Fruit fly (Drosophila melanogaster): Measurements from ENCODE around the gene dally.
A peak's percentile ranks its signal among the peaks of the same experiment; 100 is the strongest.

Gene dally

DNA sequence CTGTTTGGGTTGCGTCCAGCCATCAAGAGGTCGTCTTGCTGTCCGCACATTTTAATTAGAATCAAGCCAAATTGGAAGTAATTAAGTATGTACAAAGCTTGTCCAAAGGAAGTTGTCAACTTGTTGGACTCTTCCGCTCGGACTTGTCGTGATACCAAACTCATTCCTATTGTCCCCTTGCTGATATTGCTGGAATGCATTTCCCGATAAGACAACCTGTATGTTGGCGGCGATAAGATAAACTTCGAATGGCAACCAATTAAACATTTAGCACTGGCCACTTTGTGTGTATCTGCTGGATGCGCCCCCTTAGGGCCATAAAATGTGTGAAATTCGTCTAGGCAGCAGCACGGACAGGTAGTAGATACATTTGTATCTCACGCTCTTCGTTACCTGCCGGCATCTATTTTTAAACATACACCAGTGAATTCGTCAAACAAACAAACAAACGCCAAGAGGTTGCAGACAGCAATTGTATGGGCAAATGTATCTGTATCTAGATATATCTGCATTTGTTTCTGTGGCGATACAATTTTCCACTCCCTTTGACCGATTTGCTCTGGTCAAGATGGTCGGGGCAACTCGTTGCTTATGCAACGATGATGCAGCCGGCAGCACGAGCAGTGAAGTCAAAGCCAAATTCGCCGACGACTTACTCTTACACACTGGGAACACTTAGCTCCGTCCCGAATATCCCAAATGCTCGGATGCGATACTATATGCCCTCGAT is 5.6 kb downstream of the dally start:
- no peak for TF ChIP-seq CG33017 (tag; optimal IDR thresholded peaks at IDR 0.05)
- TF ChIP-seq kay (GFP tag; ENCODE audit: borderline replicate concordance), result no peak
- no peak for TF ChIP-seq Crg-1 (GFP tag; optimal IDR thresholded peaks at IDR 0.05)
- no peak for TF ChIP-seq CG11617 (GFP tag; optimal IDR thresholded peaks at IDR 0.05)
- TF ChIP-seq CG7101 (tag; optimal IDR thresholded peaks at IDR 0.05), result no peak
- no peak for TF ChIP-seq CG1620 (GFP tag; optimal IDR thresholded peaks at IDR 0.05)
- TF ChIP-seq Hr96 (GFP tag; optimal IDR thresholded peaks at IDR 0.05), result no peak
- TF ChIP-seq ovo (GFP tag; optimal IDR thresholded peaks at IDR 0.05), result no peak
- no peak for TF ChIP-seq tj (GFP tag; optimal IDR thresholded peaks at IDR 0.05)
- no peak for TF ChIP-seq CG5204 (GFP tag; optimal IDR thresholded peaks at IDR 0.05)
- no peak for TF ChIP-seq cic (GFP tag; optimal IDR thresholded peaks at IDR 0.05)
- no peak for TF ChIP-seq Clk (GFP tag; optimal IDR thresholded peaks at IDR 0.05)
- no peak for TF ChIP-seq pad (GFP tag; optimal IDR thresholded peaks at IDR 0.05)
- no peak for TF ChIP-seq bab1 (GFP tag; optimal IDR thresholded peaks at IDR 0.05)
- no peak for TF ChIP-seq toe (GFP tag; optimal IDR thresholded peaks at IDR 0.05)
- no peak for TF ChIP-seq cnc (optimal IDR thresholded peaks at IDR 0.05)

DNA sequence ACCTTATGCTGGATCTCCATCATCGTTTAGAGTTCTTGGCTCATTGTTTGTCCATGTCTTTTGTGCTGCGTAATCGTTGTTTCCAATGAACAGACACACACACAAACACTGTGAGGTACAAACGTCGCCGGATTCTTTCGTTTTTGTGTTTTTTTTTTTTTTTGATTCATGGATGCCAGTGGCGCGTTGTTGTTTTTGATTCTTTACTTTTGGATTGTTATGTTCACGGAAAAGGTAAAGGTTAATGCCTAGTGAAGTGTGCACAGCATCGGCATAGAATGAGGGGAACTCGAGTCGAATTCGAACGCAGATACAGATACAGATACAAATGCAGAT is 6.1 kb downstream of the dally start:
- TF ChIP-seq CG1620 (GFP tag; optimal IDR thresholded peaks at IDR 0.05), result no peak
- TF ChIP-seq cnc (optimal IDR thresholded peaks at IDR 0.05), result no peak
- TF ChIP-seq toe (GFP tag; optimal IDR thresholded peaks at IDR 0.05), result no peak
- no peak for TF ChIP-seq pad (GFP tag; optimal IDR thresholded peaks at IDR 0.05)
- no peak for TF ChIP-seq CG14711 (tag; optimal IDR thresholded peaks at IDR 0.05)
- no peak for TF ChIP-seq CG5204 (GFP tag; optimal IDR thresholded peaks at IDR 0.05)
- no peak for TF ChIP-seq Hr96 (GFP tag; optimal IDR thresholded peaks at IDR 0.05)
- TF ChIP-seq CG7101 (tag; optimal IDR thresholded peaks at IDR 0.05), result no peak
- no peak for TF ChIP-seq Mnt (GFP tag; optimal IDR thresholded peaks at IDR 0.05)
- TF ChIP-seq CG33017 (tag; optimal IDR thresholded peaks at IDR 0.05), result no peak
- TF ChIP-seq ovo (GFP tag; optimal IDR thresholded peaks at IDR 0.05), result no peak
- TF ChIP-seq Clk (GFP tag; optimal IDR thresholded peaks at IDR 0.05), result no peak
- no peak for TF ChIP-seq kay (GFP tag; ENCODE audit: borderline replicate concordance)
- TF ChIP-seq CG11617 (GFP tag; optimal IDR thresholded peaks at IDR 0.05), result no peak

DNA sequence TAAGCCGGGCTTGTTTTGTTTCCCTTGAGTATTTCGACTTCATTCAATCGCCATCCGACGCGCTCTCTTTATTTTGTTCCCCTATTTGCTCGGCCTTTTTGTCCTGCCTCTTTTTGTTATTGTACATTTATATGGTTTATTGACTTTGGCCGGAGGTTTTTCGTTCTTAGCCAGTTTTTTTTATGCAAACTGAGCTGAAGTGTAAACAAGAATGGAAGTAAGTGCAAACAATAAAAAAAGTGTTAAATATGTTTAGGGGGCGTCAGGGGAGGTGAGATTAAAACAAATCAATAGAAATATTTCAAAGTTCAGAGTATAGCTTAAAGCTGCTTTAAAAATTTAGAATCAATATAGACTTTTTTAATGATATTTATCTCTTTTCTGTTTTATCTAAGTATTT is 7.2 kb downstream of the dally start:
- TF ChIP-seq Hr96 (GFP tag; optimal IDR thresholded peaks at IDR 0.05), result no peak
- TF ChIP-seq toe (GFP tag; optimal IDR thresholded peaks at IDR 0.05), result no peak
- no peak for TF ChIP-seq tj (GFP tag; optimal IDR thresholded peaks at IDR 0.05)
- no peak for TF ChIP-seq Clk (GFP tag; optimal IDR thresholded peaks at IDR 0.05)
- no peak for TF ChIP-seq CG7101 (tag; optimal IDR thresholded peaks at IDR 0.05)
- TF ChIP-seq Mnt (GFP tag; optimal IDR thresholded peaks at IDR 0.05), result no peak
- TF ChIP-seq bab1 (GFP tag; optimal IDR thresholded peaks at IDR 0.05), result no peak
- no peak for TF ChIP-seq CG12768 (GFP tag; optimal IDR thresholded peaks at IDR 0.05)
- TF ChIP-seq ovo (GFP tag; optimal IDR thresholded peaks at IDR 0.05), result no peak
- no peak for TF ChIP-seq pad (GFP tag; optimal IDR thresholded peaks at IDR 0.05)
- TF ChIP-seq CG11617 (GFP tag; optimal IDR thresholded peaks at IDR 0.05), result no peak
- no peak for TF ChIP-seq CG33017 (tag; optimal IDR thresholded peaks at IDR 0.05)
- TF ChIP-seq CG1620 (GFP tag; optimal IDR thresholded peaks at IDR 0.05), result no peak
- TF ChIP-seq CG7045 (GFP tag; optimal IDR thresholded peaks at IDR 0.05), result no peak
- no peak for TF ChIP-seq kay (GFP tag; ENCODE audit: borderline replicate concordance)
- TF ChIP-seq cic (GFP tag; optimal IDR thresholded peaks at IDR 0.05), result no peak

DNA sequence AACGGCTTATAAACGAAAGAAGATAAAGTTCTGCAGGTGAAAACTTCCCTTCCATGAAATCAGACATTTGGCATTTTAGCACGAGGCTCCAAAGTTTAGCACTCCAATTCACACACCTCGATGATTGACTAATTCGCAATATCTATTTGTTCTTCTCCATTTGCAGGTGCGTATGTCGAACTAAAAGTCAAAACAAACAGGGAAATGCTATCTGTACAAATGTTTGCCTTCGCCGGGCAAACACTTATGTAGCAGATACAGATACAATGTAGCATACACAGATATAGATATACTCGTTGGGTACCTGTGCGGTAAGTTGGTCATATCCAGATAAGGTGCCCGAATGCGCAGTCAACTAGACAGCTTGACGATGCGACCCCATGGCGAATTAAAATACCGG is 7.6 kb downstream of the dally start:
- TF ChIP-seq CG7045 (GFP tag; optimal IDR thresholded peaks at IDR 0.05) (no peak), pad (GFP tag; optimal IDR thresholded peaks at IDR 0.05) (no peak), bab1 (GFP tag; optimal IDR thresholded peaks at IDR 0.05) (no peak), CG5204 (GFP tag; optimal IDR thresholded peaks at IDR 0.05) (no peak), CG1620 (GFP tag; optimal IDR thresholded peaks at IDR 0.05) (no peak)

DNA sequence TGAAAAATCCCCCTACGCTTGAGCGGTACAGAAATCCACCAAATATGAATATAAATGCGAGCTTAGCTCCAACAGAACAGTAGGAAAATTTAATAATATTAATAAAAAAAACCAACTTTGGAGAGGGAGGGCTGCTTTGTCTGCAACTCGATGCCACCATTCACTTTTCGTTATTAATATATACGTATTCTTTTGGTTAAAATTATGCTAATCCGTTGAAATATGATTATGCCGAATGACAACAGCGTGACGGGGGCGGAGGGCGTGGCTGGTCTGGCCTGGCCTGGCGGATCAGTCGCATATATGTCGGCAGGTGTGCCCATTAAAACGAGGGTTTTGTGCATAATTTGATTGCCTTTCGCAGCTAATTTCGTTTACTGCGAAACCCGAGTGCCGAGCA is 8.1 kb downstream of the dally start:
- TF ChIP-seq tj (GFP tag; optimal IDR thresholded peaks at IDR 0.05), result peak; percentile 89
- no peak for TF ChIP-seq CG11617 (GFP tag; optimal IDR thresholded peaks at IDR 0.05)
- TF ChIP-seq Clk (GFP tag; optimal IDR thresholded peaks at IDR 0.05), result no peak
- TF ChIP-seq toe (GFP tag; optimal IDR thresholded peaks at IDR 0.05), result no peak

DNA sequence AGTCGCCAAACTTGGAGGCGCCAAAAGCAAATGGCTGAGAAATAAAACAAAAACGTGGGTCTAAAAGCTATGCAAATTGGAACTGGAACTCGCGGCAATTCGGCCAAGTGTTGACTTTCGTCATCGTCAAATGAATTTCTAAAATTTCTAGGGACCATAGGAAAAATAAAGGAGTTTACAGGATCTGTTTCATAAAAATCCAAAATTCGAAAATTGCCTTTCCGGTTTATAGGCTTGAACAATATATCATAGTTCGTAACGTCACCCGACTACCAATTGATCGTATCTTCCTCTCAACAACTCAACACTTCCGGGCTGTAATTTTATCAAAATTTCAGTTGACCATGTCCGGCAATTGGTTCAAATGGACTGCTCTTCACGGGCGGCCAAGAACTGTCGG is 8.9 kb downstream of the dally start, which contains the start of gene CG32026:
Gene CG32026 (plus strand): TSS at position 301 of the 400 bp plus-strand sequence.
- TF ChIP-seq Crg-1 (GFP tag; optimal IDR thresholded peaks at IDR 0.05) (no peak), CG12768 (GFP tag; optimal IDR thresholded peaks at IDR 0.05) (no peak), bab1 (GFP tag; optimal IDR thresholded peaks at IDR 0.05) (no peak), Hr96 (GFP tag; optimal IDR thresholded peaks at IDR 0.05) (no peak), Mnt (GFP tag; optimal IDR thresholded peaks at IDR 0.05) (no peak), ovo (GFP tag; optimal IDR thresholded peaks at IDR 0.05) (no peak), CG1620 (GFP tag; optimal IDR thresholded peaks at IDR 0.05) (no peak), cic (GFP tag; optimal IDR thresholded peaks at IDR 0.05) (no peak), CG7045 (GFP tag; optimal IDR thresholded peaks at IDR 0.05) (no peak), pad (GFP tag; optimal IDR thresholded peaks at IDR 0.05) (no peak), cnc (optimal IDR thresholded peaks at IDR 0.05) (no peak), CG14711 (tag; optimal IDR thresholded peaks at IDR 0.05) (no peak), CG33017 (tag; optimal IDR thresholded peaks at IDR 0.05) (no peak), CG7101 (tag; optimal IDR thresholded peaks at IDR 0.05) (no peak), CG11617 (GFP tag; optimal IDR thresholded peaks at IDR 0.05) (no peak), toe (GFP tag; optimal IDR thresholded peaks at IDR 0.05) (no peak)

All from whole organism, adult.